Fruit fly (Drosophila melanogaster) whole organism: ENCODE results near the gene SLC22A.

Experiments
- CG8478 ChIP-seq: fragments of >200 bp; optimal IDR thresholded peaks from 2 replicates; lab custom pipeline; 2018; ENCODE audit warnings: inconsistent platforms
- Dll ChIP-seq: fragments of >200 bp; optimal IDR thresholded peaks from 2 replicates; lab custom pipeline; 2017
- EcR ChIP-seq, 2 experiments: fragments of >200 bp; optimal IDR thresholded peaks; 2 replicates each; lab custom pipeline; 2017; ENCODE audit warnings: missing biosample characterization in 2 of 2, missing genetic modification characterization in 2 of 2, missing genetic modification reagents in 2 of 2
- pan ChIP-seq: fragments of >200 bp; optimal IDR thresholded peaks from 2 replicates; lab custom pipeline; 2017
- psq ChIP-seq: fragments of >200 bp; optimal IDR thresholded peaks from 2 replicates; lab custom pipeline; 2017
- usp ChIP-seq: fragments of >200 bp; optimal IDR thresholded peaks from 2 replicates; lab custom pipeline; 2017; ENCODE audit warnings: missing biosample characterization, missing genetic modification characterization, mixed read lengths

The SLC22A gene

DNA sequence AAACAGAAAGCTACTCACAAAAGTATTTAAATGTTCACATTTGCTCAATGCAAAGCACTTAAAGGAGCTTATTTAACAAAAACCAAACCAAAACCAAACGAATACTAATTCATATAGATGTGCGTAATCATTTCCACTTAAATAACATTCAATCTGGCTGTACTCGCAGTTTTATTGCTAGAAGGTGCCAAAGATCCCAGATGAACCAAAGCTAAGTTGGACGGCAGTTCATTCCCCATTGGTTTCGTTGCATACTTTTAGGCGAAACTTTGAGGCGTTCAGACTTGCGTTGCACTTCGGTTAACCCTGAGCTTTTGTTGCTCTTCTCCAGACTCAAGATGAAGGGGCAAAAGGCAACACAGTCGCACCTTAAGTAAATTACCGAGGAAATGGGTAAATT, 4.3 kb upstream of the SLC22A start:
- TF ChIP-seq Dll, result no peak
- no peak for TF ChIP-seq pan
- TF ChIP-seq EcR (GFP tag; optimal IDR thresholded peaks at IDR 0.05; lab: Kevin White, UChicago), result no peak
- TF ChIP-seq usp (GFP tag; lab: Kevin White, UChicago), result no peak
- no peak for TF ChIP-seq CG8478
- no peak for TF ChIP-seq psq (lab: Kevin White, UChicago)

DNA sequence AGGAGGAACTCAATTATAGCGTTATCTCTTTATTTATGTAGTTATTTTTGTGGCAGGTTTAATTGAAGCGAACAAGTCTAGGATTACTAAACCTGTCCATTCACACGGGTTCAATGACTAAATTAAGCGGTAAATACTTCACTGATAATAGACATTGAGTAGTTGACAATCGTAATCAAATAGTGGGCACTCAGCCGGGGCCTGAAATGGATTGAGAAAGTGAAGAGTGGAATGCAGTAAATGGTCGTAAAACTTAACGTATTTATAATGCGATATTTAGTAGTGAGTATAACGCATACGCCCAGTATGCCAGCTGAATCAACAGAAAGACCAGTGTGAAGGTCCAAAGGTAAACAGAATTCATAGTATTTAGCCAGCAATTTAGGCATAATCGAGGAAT, 1.6 kb downstream of the SLC22A start:
- TF ChIP-seq Dll (no peak), EcR (GFP tag; optimal IDR thresholded peaks at IDR 0.05; lab: Kevin White, UChicago) (no peak), usp (GFP tag; lab: Kevin White, UChicago) (no peak), pan (no peak), CG8478 (no peak), psq (lab: Kevin White, UChicago) (no peak)

DNA sequence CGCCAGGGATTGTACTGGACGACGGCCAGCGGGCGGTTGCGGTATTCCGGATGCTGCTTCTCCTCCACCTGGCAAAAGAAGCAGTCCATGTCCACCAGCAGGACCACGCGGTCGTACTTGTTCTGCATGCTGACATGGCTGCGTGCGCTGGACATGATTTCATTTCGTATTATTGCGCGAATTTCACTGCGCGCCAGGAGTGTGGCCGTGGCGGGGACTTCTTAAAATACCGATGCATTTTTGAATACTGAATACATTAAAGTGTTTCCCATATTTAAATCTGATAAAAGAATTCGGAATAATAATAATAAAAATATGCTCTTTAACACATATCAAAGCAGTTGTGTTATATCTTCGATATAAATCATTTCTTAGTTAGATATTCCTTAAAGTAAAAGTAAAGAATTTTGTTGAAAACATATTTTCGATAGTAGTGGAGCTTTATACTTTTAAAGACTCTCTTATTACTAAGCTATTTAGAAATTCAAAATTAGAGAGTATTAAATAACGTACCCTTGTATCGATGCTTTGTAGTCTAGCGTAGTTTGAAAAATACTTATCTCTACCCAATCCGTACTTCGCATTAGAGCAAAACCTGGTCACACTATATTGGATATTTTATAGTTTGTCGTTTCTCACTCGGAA, 7.2 kb downstream of the SLC22A start, which contains the start of the genes PolH and CG14562:
Gene PolH, minus strand, starts transcription at position 198 of the 645 bp plus-strand sequence.
Gene CG14562, plus strand, starts transcription at position 607 of the 645 bp plus-strand sequence.
- TF ChIP-seq Dll, result no peak
- no peak for TF ChIP-seq usp (GFP tag; lab: Kevin White, UChicago)
- TF ChIP-seq pan, result no peak
- no peak for TF ChIP-seq CG8478
- TF ChIP-seq psq (lab: Kevin White, UChicago), result no peak
- TF ChIP-seq EcR (GFP tag; optimal IDR thresholded peaks at IDR 0.05; lab: Kevin White, UChicago), result no peak

DNA sequence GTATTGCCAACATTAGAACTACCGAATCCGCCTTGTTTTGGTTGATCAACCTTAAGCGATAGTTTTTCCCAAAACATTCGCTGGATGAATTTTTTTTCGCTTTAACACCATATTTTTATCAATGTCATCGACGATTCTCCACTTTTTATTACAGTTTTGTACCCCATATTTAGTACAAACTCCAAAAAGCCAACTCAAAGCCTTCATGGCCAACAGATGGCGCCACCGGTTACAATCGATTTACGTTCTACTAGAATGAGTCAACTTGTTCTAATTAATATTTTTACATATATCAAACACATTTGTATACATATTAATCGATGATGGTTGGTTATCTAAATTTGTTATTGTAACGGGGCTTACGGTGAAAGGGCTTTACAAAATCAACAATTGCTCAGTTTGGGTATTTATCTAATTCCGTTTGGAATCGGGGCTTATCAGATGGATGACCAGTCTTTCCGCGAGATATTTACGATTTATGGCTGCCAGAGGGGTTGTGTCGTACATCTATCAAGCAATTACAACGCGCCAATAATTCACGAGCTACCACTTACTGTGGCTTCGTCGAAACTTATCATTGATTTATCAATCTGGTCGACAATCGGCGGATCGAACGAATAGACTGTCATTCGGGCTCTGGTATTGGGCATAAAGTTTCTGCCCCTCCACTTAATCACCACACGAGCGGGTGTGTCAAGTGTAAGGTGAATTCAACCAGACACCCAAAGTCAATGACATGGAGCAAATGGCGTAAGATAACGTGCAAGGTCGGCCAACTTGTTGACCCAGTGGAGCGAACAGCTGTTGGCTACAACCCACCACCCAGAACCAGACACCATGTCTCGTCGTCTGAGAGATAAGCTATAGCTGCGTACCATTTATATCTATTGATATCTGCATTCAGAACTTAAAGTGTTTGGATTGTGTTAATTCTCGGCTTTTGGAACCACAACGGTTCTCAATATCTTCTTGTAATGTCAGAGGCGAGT, 18.8 kb downstream of the SLC22A start:
- TF ChIP-seq CG8478 (no peak), EcR (GFP tag; optimal IDR thresholded peaks at IDR 0.05; lab: Kevin White, UChicago) (peak in 1 of 2 experiments; percentile 17), Dll (no peak), usp (GFP tag; lab: Kevin White, UChicago) (no peak)

dm6 chr3L:21954474-21955321, 20.2 kb downstream of the SLC22A start, which contains the start of gene CG7458:
TSS of gene CG7458 (plus strand) at chr3L:21955110.
- TF ChIP-seq pan (peak; percentile 54), psq (lab: Kevin White, UChicago) (no peak)

dm6 chr3L:21961892-21962518, 27.5 kb downstream of the SLC22A start, which contains the start of gene Chs2:
TSS of gene Chs2 (plus strand) at chr3L:21962401.
- TF ChIP-seq EcR (GFP tag; optimal IDR thresholded peaks at IDR 0.05; lab: Kevin White, UChicago), result no peak
- no peak for TF ChIP-seq CG8478
- no peak for TF ChIP-seq usp (GFP tag; lab: Kevin White, UChicago)
- no peak for TF ChIP-seq psq (lab: Kevin White, UChicago)
- no peak for TF ChIP-seq Dll

DNA sequence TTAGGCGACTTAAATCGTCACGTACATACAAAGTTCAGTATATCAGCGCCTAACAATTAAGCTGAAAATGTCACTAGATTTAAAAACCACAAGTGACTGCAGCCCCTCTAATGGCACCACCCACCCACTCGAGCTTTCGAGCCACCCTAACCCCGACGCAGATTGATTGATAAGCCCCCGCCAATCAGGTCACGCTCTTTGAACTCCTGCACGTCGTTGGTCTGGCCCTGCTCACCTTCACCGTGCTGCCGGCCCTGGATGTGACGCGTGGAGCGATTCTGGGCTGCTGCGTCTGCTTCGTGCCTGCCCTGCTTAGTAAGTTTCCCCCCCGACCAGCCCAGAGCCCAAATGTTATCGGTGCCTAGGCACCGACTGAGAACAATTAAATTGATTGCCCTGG, 28.8 kb downstream of the SLC22A start:
- TF ChIP-seq EcR (GFP tag; optimal IDR thresholded peaks at IDR 0.05; lab: Kevin White, UChicago) (no peak), psq (lab: Kevin White, UChicago) (no peak), CG8478 (no peak), usp (GFP tag; lab: Kevin White, UChicago) (no peak), pan (no peak), Dll (no peak)

dm6 chr3L:21971735-21972134, 37.2 kb downstream of the SLC22A start, which contains the start of gene P5CS:
TSS of gene P5CS (plus strand) at chr3L:21972002.
- TF ChIP-seq CG8478, result no peak
- no peak for TF ChIP-seq pan
- TF ChIP-seq usp (GFP tag; lab: Kevin White, UChicago), result no peak
- no peak for TF ChIP-seq EcR (GFP tag; optimal IDR thresholded peaks at IDR 0.05; lab: Kevin White, UChicago)
- TF ChIP-seq Dll, result no peak
- TF ChIP-seq psq (lab: Kevin White, UChicago), result no peak

- TF ChIP-seq EcR (GFP tag; optimal IDR thresholded peaks at IDR 0.05; lab: Kevin White, UChicago) (no peak), usp (GFP tag; lab: Kevin White, UChicago) (no peak), Dll (no peak), CG8478 (no peak), psq (lab: Kevin White, UChicago) (no peak), pan (no peak)
Observed at dm6 chr3L:21972162-21973022, 37.9 kb downstream of the SLC22A start.

DNA sequence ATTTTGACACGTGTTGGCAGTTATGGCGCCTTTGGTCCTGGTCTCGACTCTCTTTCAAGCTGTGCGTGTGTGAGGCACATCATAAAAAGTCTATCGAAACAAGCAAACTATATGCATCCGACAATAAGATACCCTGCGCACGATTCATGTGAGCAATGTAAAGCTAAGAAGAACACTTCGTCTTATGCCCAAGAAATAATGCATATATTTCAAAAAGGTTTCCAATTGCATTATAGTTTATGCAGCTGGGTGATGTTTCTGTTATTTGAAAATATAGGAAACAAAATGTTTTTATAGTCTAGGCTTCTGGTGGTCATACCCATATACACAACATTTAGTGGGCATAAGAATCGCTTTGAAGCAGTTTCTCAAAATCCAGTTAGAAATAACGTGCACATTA, 39.1 kb downstream of the SLC22A start:
- TF ChIP-seq pan, result no peak
- no peak for TF ChIP-seq usp (GFP tag; lab: Kevin White, UChicago)
- no peak for TF ChIP-seq psq (lab: Kevin White, UChicago)
- no peak for TF ChIP-seq CG8478
- TF ChIP-seq Dll, result no peak
- no peak for TF ChIP-seq EcR (GFP tag; optimal IDR thresholded peaks at IDR 0.05; lab: Kevin White, UChicago)
